Fruit fly (Drosophila melanogaster): ENCODE data around the gene GAPsec.

dm6 chr3L:8641049-8641448, 17.3 kb upstream of the GAPsec start:
- TF ChIP-seq CG8478 (optimal IDR thresholded peaks at IDR 0.05) = no peak
- no peak for TF ChIP-seq CTCF (optimal IDR thresholded peaks at IDR 0.05)

Measured in S2 (cell line).